Fruit fly (Drosophila melanogaster): ENCODE measurements around the gene mRpL39.

- TF ChIP-seq pan (optimal IDR thresholded peaks at IDR 0.05) (no peak), CG8478 (optimal IDR thresholded peaks at IDR 0.05) (no peak), Dll (optimal IDR thresholded peaks at IDR 0.05) (no peak), psq (optimal IDR thresholded peaks at IDR 0.05) (no peak), usp (GFP tag; optimal IDR thresholded peaks at IDR 0.05) (no peak)
Measured at dm6 chr3L:14957033-14957328, 42.5 kb downstream of the mRpL39 start.
